Worm (Caenorhabditis elegans) whole organism, dauer: ENCODE results near the gene F10C1.3.

Experiments
- unc-62 ChIP-seq: sonication (generic microtip); optimal IDR thresholded peaks from 2 replicates; lab custom pipeline; 2017; ENCODE audit warnings: missing biosample characterization, missing genetic modification reagents, missing genetic modification characterization

Gene F10C1.3

ce11 chrII:5730343-5731083, 27.0 kb downstream of the F10C1.3 start, which contains the start of the genes C18A3.7 and C18A3.11:
C18A3.7 (minus strand) TSS chrII:5730443.
C18A3.11 (plus strand) TSS chrII:5731033.
- no peak for TF ChIP-seq unc-62 (GFP tag; lab: Kevin White, UChicago)

DNA sequence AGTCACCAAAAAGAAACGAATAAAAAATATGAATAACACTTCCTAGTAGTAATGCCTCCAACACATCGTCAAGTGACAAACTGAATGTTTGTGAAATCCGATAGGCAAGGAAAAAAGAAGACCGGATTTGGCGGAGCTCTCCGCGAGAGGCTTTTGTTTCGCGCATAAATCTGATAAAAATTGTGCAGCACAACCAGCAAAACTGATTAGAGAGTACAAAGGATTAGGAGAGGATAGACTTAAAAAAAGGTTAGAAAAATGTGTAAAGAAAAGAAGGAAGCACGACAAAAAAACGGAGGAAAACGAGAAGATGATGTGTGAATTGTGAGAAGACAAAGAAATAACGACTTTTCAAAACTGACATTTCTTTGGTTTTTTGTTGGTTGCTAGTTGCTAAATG, 29.8 kb downstream of the F10C1.3 start, which contains the start of gene rab-3:
Gene rab-3 (minus strand): TSS at position 147 of the 400 bp plus-strand sequence.
- TF ChIP-seq unc-62 (GFP tag; lab: Kevin White, UChicago): no peak

- TF ChIP-seq unc-62 (GFP tag; lab: Kevin White, UChicago): no peak
These were observed 32.5 kb downstream of the F10C1.3 start for ce11 chrII:5725094-5725493.

DNA sequence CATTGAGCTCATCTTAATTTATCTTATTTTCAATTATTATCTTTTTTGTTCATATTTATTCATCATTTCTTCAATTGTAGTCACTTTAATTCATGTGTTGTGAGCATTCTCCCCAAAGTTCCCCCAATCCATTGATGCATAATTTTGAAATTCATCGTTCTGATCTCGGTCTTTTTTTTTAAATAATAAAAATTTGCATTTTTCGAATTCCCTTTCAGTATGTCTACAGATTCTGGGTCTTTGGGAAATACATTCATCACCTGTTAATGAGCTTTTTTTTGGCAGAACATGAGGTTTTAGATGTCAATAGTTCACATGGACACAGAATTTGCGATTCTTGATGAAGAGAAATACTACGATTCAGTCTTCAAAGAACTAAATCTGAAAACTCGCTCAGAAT, 37.7 kb downstream of the F10C1.3 start, which contains the start of gene damt-1:
Gene damt-1 (plus strand): TSS at position 301 of the 400 bp plus-strand sequence.
- no peak for TF ChIP-seq unc-62 (GFP tag; lab: Kevin White, UChicago)

DNA sequence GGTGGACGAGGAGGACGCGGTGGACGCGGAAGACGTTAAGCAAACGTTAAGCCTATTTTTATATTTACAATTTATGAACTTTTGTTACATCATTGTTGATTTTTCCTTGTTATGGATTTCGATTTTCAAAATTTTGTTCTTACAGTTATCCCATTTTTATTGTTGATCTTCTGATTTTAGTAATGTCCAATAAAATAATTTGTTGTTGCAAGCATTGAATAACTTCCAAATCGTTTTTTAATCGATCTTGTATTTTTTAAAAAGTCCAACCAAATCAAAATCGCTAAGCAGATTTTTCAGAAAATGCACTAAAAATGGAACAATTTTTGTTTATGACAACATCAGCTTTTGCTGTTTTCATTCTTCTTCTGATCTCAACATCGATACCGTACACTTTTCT, 39.7 kb downstream of the F10C1.3 start, which contains the start of gene zipt-3:
Gene zipt-3 (plus strand): TSS at position 301 of the 400 bp plus-strand sequence.
- no peak for TF ChIP-seq unc-62 (GFP tag; lab: Kevin White, UChicago)

DNA sequence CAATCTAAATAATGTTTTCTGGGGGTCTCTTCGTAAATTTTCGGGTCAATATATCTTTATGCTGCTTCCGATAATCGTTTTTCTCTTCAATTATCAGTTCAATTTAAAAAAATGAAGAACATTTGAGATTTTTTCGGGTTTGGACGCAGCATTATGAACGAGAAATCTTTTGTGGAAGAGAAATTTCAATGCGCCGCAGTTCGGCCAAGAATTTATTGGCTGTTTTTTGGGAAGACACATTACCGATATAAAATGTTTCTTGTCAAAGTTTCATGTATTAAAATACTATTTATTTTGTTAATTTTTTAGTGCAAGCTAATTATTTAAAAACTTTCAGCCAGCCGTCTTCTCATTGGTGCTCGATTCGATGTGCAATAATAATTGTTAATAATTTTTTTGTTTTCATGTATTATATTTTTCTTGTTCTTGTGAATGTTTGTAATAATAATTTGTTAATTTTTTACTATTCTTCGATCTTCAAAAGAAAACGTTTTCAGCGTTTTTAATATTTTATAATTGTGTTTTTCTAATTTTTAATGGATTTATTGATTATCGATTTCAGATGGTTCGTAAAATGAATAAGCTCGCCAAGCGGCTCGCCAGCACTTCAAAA, 41.7 kb downstream of the F10C1.3 start, which contains the start of the genes C18A3.10 and C18A3.3:
Gene C18A3.10 (minus strand): TSS at position 101 of the 613 bp plus-strand sequence.
Gene C18A3.3 (plus strand): TSS at position 563 of the 613 bp plus-strand sequence.
- TF ChIP-seq unc-62 (GFP tag; lab: Kevin White, UChicago): no peak

- no peak for TF ChIP-seq unc-62 (GFP tag; lab: Kevin White, UChicago)
These were observed 42.7 kb downstream of the F10C1.3 start, which contains the start of the genes tiar-1 and lelo-4 for ce11 chrII:5714807-5715206. tiar-1 (minus strand) TSS chrII:5714823. lelo-4 (plus strand) TSS chrII:5714924.

ce11 chrII:5712126-5712525, 45.4 kb downstream of the F10C1.3 start:
- no peak for TF ChIP-seq unc-62 (GFP tag; lab: Kevin White, UChicago)

ce11 chrII:5710835-5711234, 46.7 kb downstream of the F10C1.3 start:
- TF ChIP-seq unc-62 (GFP tag; lab: Kevin White, UChicago): no peak

DNA sequence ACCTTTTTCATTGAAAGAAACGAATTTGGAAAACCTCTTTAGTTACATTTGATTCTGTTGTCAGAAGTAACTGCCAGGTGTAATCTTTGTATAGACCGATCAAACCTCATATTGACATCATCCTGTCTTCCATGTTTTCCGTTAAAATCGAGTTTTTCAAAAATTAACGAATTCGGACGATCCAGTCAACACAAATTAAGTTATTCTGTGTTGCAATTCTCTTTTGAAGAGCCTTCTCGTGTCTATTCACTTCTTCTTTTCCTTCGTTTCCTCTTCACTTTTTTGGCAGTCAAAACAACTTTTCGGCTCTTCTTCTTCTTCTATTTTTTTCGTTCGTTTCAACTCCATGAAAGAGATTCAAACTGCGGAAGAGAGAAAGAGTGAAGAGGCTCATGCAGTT, 49.4 kb downstream of the F10C1.3 start:
- TF ChIP-seq unc-62 (GFP tag; lab: Kevin White, UChicago): no peak

- TF ChIP-seq unc-62 (GFP tag; lab: Kevin White, UChicago): no peak
These were observed 50.0 kb downstream of the F10C1.3 start, which contains the start of gene osta-2 for ce11 chrII:5707532-5707931. osta-2 (plus strand) TSS chrII:5707691.
